Fruit fly (Drosophila melanogaster) whole organism, embryonic: ENCODE results near the gene CG46462.
A peak's percentile ranks its signal among the peaks of the same experiment; 100 is the strongest.

Experiments used
- Abd-B ChIP-seq: fragments of 200-800 bp; sonication (Bioruptor generic); optimal IDR thresholded peaks from 2 replicates; lab custom pipeline; 2018; ENCODE audit warnings: missing biosample characterization, mild to moderate bottlenecking, missing genetic modification characterization, moderate library complexity
- B-H1 ChIP-seq: fragments of 200-800 bp; sonication (Bioruptor generic); IDR thresholded peaks from 3 replicates; pipeline ENCODE4 v1.3.6; 2022; ENCODE audit warnings: missing biosample characterization, missing genetic modification characterization
- CG10267 ChIP-seq: fragments of 200-800 bp; sonication (Bioruptor generic); optimal IDR thresholded peaks from 2 replicates; lab custom pipeline; 2018; ENCODE audit warnings: missing biosample characterization, mild to moderate bottlenecking, missing genetic modification characterization, moderate library complexity
- CG10431 ChIP-seq: fragments of 200-800 bp; sonication (Bioruptor generic); optimal IDR thresholded peaks from 3 replicates; lab custom pipeline; 2018; ENCODE audit warnings: missing biosample characterization, mild to moderate bottlenecking, missing genetic modification characterization
- CG12155 ChIP-seq: fragments of 200-800 bp; sonication (Bioruptor generic); optimal IDR thresholded peaks from 3 replicates; lab custom pipeline; 2016; ENCODE audit warnings: missing biosample characterization, missing genetic modification characterization
- CG13287 ChIP-seq: fragments of 200-800 bp; sonication (Bioruptor generic); IDR thresholded peaks from 2 replicates; pipeline ENCODE4 v1.3.6; 2022; ENCODE audit warnings: missing biosample characterization, missing genetic modification characterization; ENCODE audit not compliant: partially characterized antibody
- CG13624 ChIP-seq: fragments of 200-800 bp; sonication (Bioruptor generic); optimal IDR thresholded peaks from 2 replicates; lab custom pipeline; 2016; ENCODE audit warnings: missing biosample characterization, missing genetic modification characterization
- CG13894 ChIP-seq: fragments of 200-800 bp; sonication (Bioruptor generic); optimal IDR thresholded peaks from 3 replicates; lab custom pipeline; 2018; ENCODE audit warnings: missing biosample characterization, mild to moderate bottlenecking, missing genetic modification characterization, moderate library complexity
- CG14014 ChIP-seq: fragments of 200-800 bp; sonication (Bioruptor generic); IDR thresholded peaks from 2 replicates; pipeline ENCODE4 v1.3.6; 2022; ENCODE audit warnings: missing biosample characterization, missing genetic modification characterization
- CG15601 ChIP-seq: fragments of 200-800 bp; sonication (Bioruptor generic); optimal IDR thresholded peaks from 3 replicates; lab custom pipeline; 2019; ENCODE audit warnings: missing biosample characterization, mild to moderate bottlenecking, missing genetic modification characterization, moderate library complexity
- CG30020 ChIP-seq: fragments of 200-800 bp; optimal IDR thresholded peaks from 2 replicates; lab custom pipeline; 2019; ENCODE audit warnings: missing biosample characterization, mild to moderate bottlenecking, missing genetic modification characterization, moderate library complexity
- CG3281 ChIP-seq: fragments of 200-800 bp; sonication (Bioruptor generic); optimal IDR thresholded peaks from 3 replicates; lab custom pipeline; 2017; ENCODE audit warnings: missing biosample characterization, mild to moderate bottlenecking, missing genetic modification characterization
- CG33557 ChIP-seq: fragments of 200-800 bp; sonication (Bioruptor generic); optimal IDR thresholded peaks from 2 replicates; lab custom pipeline; 2019; ENCODE audit warnings: missing biosample characterization, mild to moderate bottlenecking, missing genetic modification characterization, moderate library complexity
- CG6175 ChIP-seq: fragments of 200-800 bp; sonication (Bioruptor generic); IDR thresholded peaks from 3 replicates; pipeline ENCODE4 v1.3.6; 2022; ENCODE audit warnings: missing biosample characterization, missing genetic modification characterization
- CG7928 ChIP-seq: fragments of 200-800 bp; sonication (Bioruptor generic); optimal IDR thresholded peaks from 2 replicates; lab custom pipeline; 2017; ENCODE audit warnings: missing biosample characterization, mild to moderate bottlenecking, missing genetic modification characterization
- CG8290 ChIP-seq, 3 experiments: fragments of 200-800 bp; sonication (Bioruptor generic); optimal IDR thresholded peaks; 2 replicates each; lab custom pipeline; 2016 to 2019; ENCODE audit warnings: missing biosample characterization in 3 of 3, missing genetic modification characterization in 3 of 3, mild to moderate bottlenecking in 2 of 3, moderate library complexity in 1 of 3
- CG9215 ChIP-seq: fragments of 200-800 bp; sonication (Bioruptor generic); IDR thresholded peaks from 2 replicates; pipeline ENCODE4 v1.3.6; 2022; ENCODE audit warnings: missing biosample characterization, missing genetic modification characterization
- CG9932 ChIP-seq: fragments of 200-800 bp; sonication (Bioruptor generic); IDR thresholded peaks from 2 replicates; pipeline ENCODE4 v1.3.6; 2022; ENCODE audit warnings: missing biosample characterization, missing genetic modification characterization
- Dref ChIP-seq: fragments of 200-800 bp; sonication (Bioruptor generic); IDR thresholded peaks from 2 replicates; pipeline ENCODE4 v1.3.6; 2022; ENCODE audit warnings: missing biosample characterization, missing genetic modification characterization
- Ets97D ChIP-seq: fragments of 200-800 bp; sonication (Bioruptor generic); optimal IDR thresholded peaks from 3 replicates; lab custom pipeline; 2016; ENCODE audit warnings: missing biosample characterization, missing genetic modification characterization
- Fer3 ChIP-seq: fragments of 200-800 bp; sonication (Bioruptor generic); optimal IDR thresholded peaks from 2 replicates; lab custom pipeline; 2018; ENCODE audit warnings: missing biosample characterization, mild to moderate bottlenecking, missing genetic modification characterization, moderate library complexity
- HmgD ChIP-seq: fragments of 200-800 bp; sonication (Bioruptor generic); optimal IDR thresholded peaks from 3 replicates; lab custom pipeline; 2016; ENCODE audit warnings: missing biosample characterization, missing genetic modification characterization
- Max ChIP-seq: fragments of 200-800 bp; sonication (Bioruptor generic); optimal IDR thresholded peaks from 2 replicates; lab custom pipeline; 2016; ENCODE audit warnings: missing biosample characterization, mild to moderate bottlenecking, missing genetic modification characterization
- Med ChIP-seq: fragments of 200-800 bp; sonication (Bioruptor generic); peaks from one replicate; lab custom pipeline; 2016; ENCODE audit warnings: missing biosample characterization, missing genetic modification characterization, mild to moderate bottlenecking, inconsistent platforms, moderate library complexity
- Opbp ChIP-seq: fragments of 200-800 bp; sonication (Bioruptor generic); IDR thresholded peaks from 3 replicates; pipeline ENCODE4 v1.3.6; 2022; ENCODE audit warnings: missing biosample characterization, missing genetic modification characterization; ENCODE audit not compliant: partially characterized antibody
- Stat92E ChIP-seq, 3 experiments: fragments of >200 bp in 2 of 3; fragments of 200-800 bp in 1 of 3; sonication (Bioruptor generic) in 1 of 3; optimal IDR thresholded peaks; 2 replicates each; lab custom pipeline; 2017 to 2019; ENCODE audit warnings: missing biosample characterization in 3 of 3, missing genetic modification characterization in 3 of 3, mild to moderate bottlenecking in 1 of 3, moderate library complexity in 1 of 3
- Trl ChIP-seq, 3 experiments: fragments of >200 bp in 2 of 3; fragments of 200-800 bp in 1 of 3; sonication (Bioruptor generic) in 1 of 3; optimal IDR thresholded peaks; 2 replicates in 1 of 3; 3 replicates in 2 of 3; lab custom pipeline; 2016 to 2017; ENCODE audit warnings: missing biosample characterization in 1 of 3, missing genetic modification characterization in 1 of 3
- amos ChIP-seq: fragments of 200-800 bp; sonication (Bioruptor generic); IDR thresholded peaks from 2 replicates; pipeline ENCODE4 v1.3.6; 2022; ENCODE audit warnings: missing biosample characterization, missing genetic modification characterization; ENCODE audit not compliant: partially characterized antibody
- ash1 ChIP-seq: fragments of 200-800 bp; sonication (Bioruptor generic); optimal IDR thresholded peaks from 2 replicates; lab custom pipeline; 2018; ENCODE audit warnings: missing biosample characterization, mild to moderate bottlenecking, missing genetic modification characterization
- cg ChIP-seq: fragments of 200-800 bp; sonication (Bioruptor generic); optimal IDR thresholded peaks from 3 replicates; lab custom pipeline; 2019; ENCODE audit warnings: missing biosample characterization, mild to moderate bottlenecking, missing genetic modification characterization, moderate library complexity
- chm ChIP-seq: fragments of 200-800 bp; sonication (Bioruptor generic); IDR thresholded peaks from 2 replicates; pipeline ENCODE4 v1.3.6; 2022; ENCODE audit warnings: missing biosample characterization, missing genetic modification characterization
- fd102C ChIP-seq: fragments of 200-800 bp; sonication (Bioruptor generic); optimal IDR thresholded peaks from 2 replicates; lab custom pipeline; 2018; ENCODE audit warnings: missing biosample characterization, mild to moderate bottlenecking, missing genetic modification characterization, moderate library complexity
- fd64A ChIP-seq: fragments of 200-800 bp; sonication (Bioruptor generic); optimal IDR thresholded peaks from 3 replicates; lab custom pipeline; 2018; ENCODE audit warnings: missing biosample characterization, mild to moderate bottlenecking, missing genetic modification characterization
- fd96Cb ChIP-seq: fragments of 200-800 bp; sonication (Bioruptor generic); optimal IDR thresholded peaks from 2 replicates; lab custom pipeline; 2018; ENCODE audit warnings: missing biosample characterization, mild to moderate bottlenecking, missing genetic modification characterization, moderate library complexity
- lilli ChIP-seq: fragments of 200-800 bp; sonication (Bioruptor generic); optimal IDR thresholded peaks from 3 replicates; lab custom pipeline; 2016; ENCODE audit warnings: missing biosample characterization, missing genetic modification characterization
- nerfin-1 ChIP-seq: fragments of 200-800 bp; sonication (Bioruptor generic); optimal IDR thresholded peaks from 3 replicates; lab custom pipeline; 2019; ENCODE audit warnings: missing biosample characterization, mild to moderate bottlenecking, missing genetic modification characterization, moderate library complexity
- stwl ChIP-seq: fragments of 200-800 bp; sonication (Bioruptor generic); optimal IDR thresholded peaks from 3 replicates; lab custom pipeline; 2018; ENCODE audit warnings: missing biosample characterization, mild to moderate bottlenecking, missing genetic modification characterization, moderate library complexity
- trem ChIP-seq: fragments of 200-800 bp; optimal IDR thresholded peaks from 3 replicates; lab custom pipeline; 2019; ENCODE audit warnings: missing biosample characterization, mild to moderate bottlenecking, missing genetic modification characterization, moderate library complexity
- vvl ChIP-seq: fragments of 200-800 bp; sonication (Bioruptor generic); IDR thresholded peaks from 2 replicates; pipeline ENCODE4 v1.3.6; 2022; ENCODE audit warnings: missing biosample characterization, missing genetic modification characterization
- zf30C ChIP-seq: fragments of 200-800 bp; sonication (Bioruptor generic); optimal IDR thresholded peaks from 3 replicates; lab custom pipeline; 2018; ENCODE audit warnings: missing biosample characterization, mild to moderate bottlenecking, missing genetic modification characterization
- zfh1 ChIP-seq: fragments of 200-800 bp; sonication (Bioruptor generic); IDR thresholded peaks from 3 replicates; pipeline ENCODE4 v1.3.6; 2022; ENCODE audit warnings: missing biosample characterization, missing genetic modification characterization

Gene CG46462

DNA sequence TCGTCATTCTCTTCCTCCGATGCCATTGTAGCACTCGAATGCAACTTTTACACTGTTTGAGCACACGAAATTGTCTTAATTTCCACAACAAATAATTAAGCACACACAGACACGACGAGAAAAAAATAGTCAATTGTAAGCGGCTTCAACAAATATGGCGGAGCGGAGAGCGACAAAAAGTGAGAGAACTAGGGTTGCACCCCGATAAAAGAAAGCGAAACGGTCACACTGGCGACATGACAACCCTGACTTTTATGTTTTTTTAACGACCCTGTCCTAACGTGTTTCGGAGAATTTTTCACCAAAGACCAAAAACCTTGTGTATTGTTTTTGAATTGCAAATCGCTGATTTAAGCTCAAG is 21.5 kb upstream of the CG46462 start, which contains the start of the genes Mi-2 and Prp3 (continued):
- peak; percentile 52 for TF ChIP-seq CG10267 (tag; lab: Kevin White, UChicago)
- TF ChIP-seq ash1 (GFP tag; lab: Kevin White, UChicago): no peak
- TF ChIP-seq Max: peak; percentile 11
- TF ChIP-seq HmgD: peak; percentile 57
- TF ChIP-seq CG30020 (tag; lab: Kevin White, UChicago): peak; percentile 24
- TF ChIP-seq Ets97D: peak; percentile 94
- peak; percentile 51 for TF ChIP-seq trem
- TF ChIP-seq fd96Cb (tag; lab: Kevin White, UChicago): no peak
- no peak for TF ChIP-seq CG13894 (tag; lab: Kevin White, UChicago)
- peak; percentile 33 for TF ChIP-seq cg (GFP tag; lab: Kevin White, UChicago)
- TF ChIP-seq CG12155 (GFP tag; lab: Kevin White, UChicago): no peak
- TF ChIP-seq Trl (optimal IDR thresholded peaks at IDR 0.05; lab: Kevin White, UChicago): peak in 1 of 2 experiments; percentile 80
- peak; percentile 74 for TF ChIP-seq Trl (GFP tag; optimal IDR thresholded peaks at IDR 0.05; lab: Kevin White, UChicago)
- TF ChIP-seq lilli (GFP tag; lab: Kevin White, UChicago): peak; percentile 6
- TF ChIP-seq nerfin-1: peak; percentile 53
- peak; percentile 61; the same call in 1 of the 2 replicates for TF ChIP-seq vvl (GFP tag; lab: Robert Waterston, UW)
- TF ChIP-seq Opbp (GFP tag; lab: Robert Waterston, UW): 0 out of 3 replicates have a peak, but pooled peaks have one; percentile 49
- TF ChIP-seq CG14014: no peak
- peak; percentile 88 for TF ChIP-seq CG7928 (GFP tag; lab: Kevin White, UChicago)
- peak in 1 of 3 experiments; percentile 93 for TF ChIP-seq Stat92E (GFP tag; optimal IDR thresholded peaks at IDR 0.05; lab: Kevin White, UChicago)
- TF ChIP-seq fd64A (GFP tag; lab: Kevin White, UChicago): no peak
- peak; percentile 48; the same call in 1 of the 3 replicates for TF ChIP-seq zfh1 (GFP tag; lab: Robert Waterston, UW)
- TF ChIP-seq CG9215 (GFP tag; lab: Robert Waterston, UW): no peak
- peak; percentile 76 for TF ChIP-seq Abd-B (GFP tag; lab: Kevin White, UChicago)
- no peak for TF ChIP-seq CG10431 (GFP tag; lab: Kevin White, UChicago)
- TF ChIP-seq Med: peak; percentile 88
- peak; percentile 3 for TF ChIP-seq CG13624 (GFP tag; lab: Kevin White, UChicago)
- no peak for TF ChIP-seq CG8290 (GFP tag; optimal IDR thresholded peaks at IDR 0.05; lab: Kevin White, UChicago)
- peak in 1 of 2 experiments; percentile 12 for TF ChIP-seq CG8290 (tag; optimal IDR thresholded peaks at IDR 0.05; lab: Kevin White, UChicago)
- TF ChIP-seq CG13287 (GFP tag; lab: Robert Waterston, UW): peak; percentile 60; the same call in 1 of the 2 replicates
- peak; percentile 20 for TF ChIP-seq CG33557 (GFP tag; lab: Kevin White, UChicago)
- TF ChIP-seq stwl (tag; lab: Kevin White, UChicago): peak; percentile 91
- TF ChIP-seq chm (GFP tag; lab: Robert Waterston, UW): 0 out of 2 replicates have a peak, but pooled peaks have one; percentile 63
- peak; percentile 17 for TF ChIP-seq CG15601 (tag; lab: Kevin White, UChicago)
- peak; percentile 24 for TF ChIP-seq Fer3 (tag; lab: Kevin White, UChicago)
- TF ChIP-seq CG6175 (GFP tag; lab: Robert Waterston, UW): no peak
- peak; percentile 20; the same call in 1 of the 2 replicates for TF ChIP-seq CG9932 (GFP tag; lab: Robert Waterston, UW)
- no peak for TF ChIP-seq fd102C (GFP tag; lab: Kevin White, UChicago)
- no peak for TF ChIP-seq B-H1 (GFP tag; lab: Robert Waterston, UW)
- TF ChIP-seq CG3281 (GFP tag; lab: Kevin White, UChicago): peak; percentile 100
- TF ChIP-seq amos (GFP tag; lab: Robert Waterston, UW): peak; percentile 37; the same call in 1 of the 2 replicates
- TF ChIP-seq Dref: peak; percentile 83
- TF ChIP-seq zf30C (GFP tag; lab: Kevin White, UChicago): peak; percentile 64
